Fruit fly (Drosophila melanogaster) whole organism, pupa: ENCODE results near the gene elg1.
A peak's percentile ranks its signal among the peaks of the same experiment; 100 is the strongest.

Experiments
- CG10348 ChIP-seq: fragments of 200-800 bp; sonication (Bioruptor generic); IDR thresholded peaks from 2 replicates; pipeline ENCODE4 v1.3.6; 2022; ENCODE audit warnings: missing biosample characterization, missing genetic modification characterization
- CG12605 ChIP-seq: fragments of 200-800 bp; sonication (Bioruptor generic); IDR thresholded peaks from 2 replicates; pipeline ENCODE4 v1.3.6; 2022; ENCODE audit warnings: missing biosample characterization, missing genetic modification characterization
- CG13204 ChIP-seq: fragments of 200-800 bp; sonication (Bioruptor generic); optimal IDR thresholded peaks from 2 replicates; lab custom pipeline; 2018; ENCODE audit warnings: missing biosample characterization, mild to moderate bottlenecking, missing genetic modification characterization, moderate library complexity
- CG14655 ChIP-seq: fragments of 200-800 bp; sonication (Bioruptor generic); optimal IDR thresholded peaks from 3 replicates; lab custom pipeline; 2017; ENCODE audit warnings: mild to moderate bottlenecking, missing biosample characterization, missing genetic modification reagents, missing genetic modification characterization
- CG15710 ChIP-seq: fragments of 200-800 bp; sonication (Bioruptor generic); optimal IDR thresholded peaks from 2 replicates; lab custom pipeline; 2018; ENCODE audit warnings: missing biosample characterization, mild to moderate bottlenecking, missing genetic modification characterization, moderate library complexity
- CG17806 ChIP-seq: fragments of 200-800 bp; sonication (Bioruptor generic); optimal IDR thresholded peaks from 2 replicates; lab custom pipeline; 2018; ENCODE audit warnings: missing biosample characterization, mild to moderate bottlenecking, missing genetic modification characterization, moderate library complexity
- CG32121 ChIP-seq: fragments of 200-800 bp; sonication (Bioruptor generic); IDR thresholded peaks from 2 replicates; pipeline ENCODE4 v1.3.6; 2022; ENCODE audit warnings: missing biosample characterization, missing genetic modification characterization
- CG34367 ChIP-seq: fragments of 200-800 bp; sonication (Bioruptor generic); optimal IDR thresholded peaks from 2 replicates; lab custom pipeline; 2018; ENCODE audit warnings: missing biosample characterization, mild to moderate bottlenecking, missing genetic modification characterization
- CG4496 ChIP-seq: fragments of 200-800 bp; sonication (Bioruptor generic); IDR thresholded peaks from 3 replicates; pipeline ENCODE4 v1.3.6; 2022; ENCODE audit warnings: missing biosample characterization, missing genetic modification characterization
- CG8159 ChIP-seq: fragments of 200-800 bp; sonication (Bioruptor generic); optimal IDR thresholded peaks from 3 replicates; lab custom pipeline; 2018; ENCODE audit warnings: missing biosample characterization, mild to moderate bottlenecking, missing genetic modification characterization, moderate library complexity
- CG8301 ChIP-seq: fragments of 200-800 bp; sonication (Bioruptor generic); optimal IDR thresholded peaks from 2 replicates; lab custom pipeline; 2018; ENCODE audit warnings: missing biosample characterization, mild to moderate bottlenecking, missing genetic modification characterization
- CG9948 ChIP-seq: fragments of 200-800 bp; sonication (Bioruptor generic); optimal IDR thresholded peaks from 2 replicates; lab custom pipeline; 2018; ENCODE audit warnings: missing biosample characterization, mild to moderate bottlenecking, missing genetic modification characterization, moderate library complexity
- D1 ChIP-seq: fragments of 200-800 bp; sonication (Bioruptor generic); optimal IDR thresholded peaks from 2 replicates; lab custom pipeline; 2018; ENCODE audit warnings: missing biosample characterization, mild to moderate bottlenecking, missing genetic modification characterization, moderate library complexity
- EcR ChIP-seq: fragments of 200-800 bp; sonication (Bioruptor generic); optimal IDR thresholded peaks from 3 replicates; lab custom pipeline; 2019; ENCODE audit warnings: missing biosample characterization, missing genetic modification characterization, mild to moderate bottlenecking, moderate library complexity, missing genetic modification reagents
- Ets98B ChIP-seq: fragments of 200-800 bp; sonication (Bioruptor generic); IDR thresholded peaks from 2 replicates; pipeline ENCODE4 v1.3.6; 2022; ENCODE audit warnings: missing biosample characterization, missing genetic modification characterization
- Pif1A ChIP-seq: fragments of 200-800 bp; sonication (Bioruptor generic); optimal IDR thresholded peaks from 3 replicates; lab custom pipeline; 2016; ENCODE audit warnings: missing biosample characterization, missing genetic modification characterization
- Pif1B ChIP-seq: fragments of 200-800 bp; sonication (Bioruptor generic); optimal IDR thresholded peaks from 3 replicates; lab custom pipeline; 2016; ENCODE audit warnings: missing biosample characterization, missing genetic modification characterization
- Snoo ChIP-seq: fragments of 200-800 bp; sonication (Bioruptor generic); optimal IDR thresholded peaks from 3 replicates; lab custom pipeline; 2017; ENCODE audit warnings: missing biosample characterization, mild to moderate bottlenecking, missing genetic modification characterization, inconsistent platforms
- fd96Ca ChIP-seq: fragments of 200-800 bp; sonication (Bioruptor generic); IDR thresholded peaks from 3 replicates; pipeline ENCODE4 v1.3.6; 2022; ENCODE audit warnings: missing biosample characterization, missing genetic modification characterization
- gl ChIP-seq: fragments of 200-800 bp; sonication (Bioruptor generic); optimal IDR thresholded peaks from 2 replicates; lab custom pipeline; 2018; ENCODE audit warnings: missing biosample characterization, mild to moderate bottlenecking, missing genetic modification characterization
- rn ChIP-seq: fragments of 200-800 bp; sonication (Bioruptor generic); IDR thresholded peaks from 2 replicates; pipeline ENCODE4 v1.3.6; 2022; ENCODE audit warnings: missing biosample characterization, missing genetic modification characterization

Gene elg1

DNA sequence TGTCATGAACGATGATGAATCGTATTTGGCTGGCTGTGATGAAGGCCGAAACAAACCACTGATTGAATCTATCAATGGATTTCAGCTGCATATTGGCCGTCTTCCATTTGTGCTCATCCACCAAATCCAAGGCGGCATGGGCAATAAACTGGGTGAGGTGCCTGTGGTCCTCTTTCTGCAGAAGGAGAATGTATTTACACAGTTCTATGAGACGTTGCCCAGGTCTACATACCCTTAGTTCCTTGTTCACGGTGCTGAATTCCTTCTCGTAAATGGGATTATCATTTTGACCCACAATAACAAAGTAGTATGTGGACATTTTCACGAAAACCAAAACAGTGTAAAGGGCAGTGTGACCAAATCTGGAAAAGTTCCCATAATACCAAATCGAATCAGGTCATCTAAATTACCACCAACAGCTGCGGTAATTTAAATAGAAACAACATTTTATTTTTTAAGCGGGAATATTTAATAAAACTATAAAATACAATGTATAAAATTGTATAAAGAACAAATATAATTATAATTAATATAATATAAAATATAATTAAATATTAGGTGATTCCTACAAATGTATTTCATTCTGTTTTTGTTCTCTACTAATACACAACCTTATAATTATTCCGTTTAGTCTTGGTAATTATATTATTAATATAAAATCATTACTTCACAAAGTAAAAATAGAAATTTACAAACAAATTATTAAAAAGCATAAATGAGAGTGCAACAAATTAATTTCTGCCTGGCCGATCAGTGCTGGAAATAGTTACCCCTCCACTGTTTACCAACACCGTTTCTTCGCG lies at the start of gene elg1, which contains the start of gene Trs20:
TSS of gene elg1 (plus strand) at position 765 of the 803 bp plus-strand sequence.
TSS of gene Trs20 (minus strand) at position 369 of the 803 bp plus-strand sequence.
- TF ChIP-seq CG15710 (tag; lab: Kevin White, UChicago), result peak; percentile 60
- no peak for TF ChIP-seq CG14655 (GFP tag; lab: Kevin White, UChicago)
- no peak for TF ChIP-seq CG13204 (GFP tag; lab: Kevin White, UChicago)
- TF ChIP-seq EcR (GFP tag; lab: Kevin White, UChicago), result peak; percentile 27
- no peak for TF ChIP-seq Pif1A (GFP tag; lab: Kevin White, UChicago)
- TF ChIP-seq CG32121, result peak; percentile 40; the same call in 1 of the 2 replicates
- TF ChIP-seq CG34367 (tag; lab: Kevin White, UChicago), result peak; percentile 23
- TF ChIP-seq rn (GFP tag; lab: Robert Waterston, UW), result no peak
- peak; percentile 49 for TF ChIP-seq Snoo (tag; lab: Kevin White, UChicago)
- peak; percentile 24 for TF ChIP-seq CG9948 (tag; lab: Kevin White, UChicago)
- TF ChIP-seq Ets98B (GFP tag; lab: Robert Waterston, UW), result peak; percentile 10; the same call in 1 of the 2 replicates
- no peak for TF ChIP-seq D1
- no peak for TF ChIP-seq Pif1B (GFP tag; lab: Kevin White, UChicago)
- TF ChIP-seq CG8301 (tag; lab: Kevin White, UChicago), result no peak
- TF ChIP-seq CG17806 (tag; lab: Kevin White, UChicago), result peak; percentile 20
- TF ChIP-seq CG12605 (GFP tag; lab: Robert Waterston, UW), result no peak; the same call in 1 of the 2 replicates

DNA sequence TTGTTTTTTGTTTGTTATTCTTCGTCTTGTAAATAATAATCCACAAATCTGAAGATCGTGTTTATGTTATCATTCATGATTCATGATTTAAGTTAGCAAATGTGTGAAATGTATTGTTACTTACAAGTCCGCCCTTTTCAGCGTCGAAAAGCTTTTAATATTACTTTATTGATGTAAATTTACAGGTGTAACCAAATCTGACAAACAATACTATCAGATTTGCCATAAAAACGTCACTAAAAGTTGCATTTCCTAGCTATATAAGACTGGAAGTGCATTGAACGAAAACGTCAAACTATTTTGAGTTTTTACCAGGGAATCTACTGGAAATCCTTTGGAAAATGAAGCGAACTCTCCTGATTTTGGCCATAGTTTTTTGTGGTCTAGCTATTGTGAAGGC lies 49.6 kb upstream of the elg1 start, which contains the start of gene CG33258:
TSS of gene CG33258 (plus strand) at position 301 of the 400 bp plus-strand sequence.
- no peak for TF ChIP-seq CG34367 (tag; lab: Kevin White, UChicago)
- no peak for TF ChIP-seq Ets98B (GFP tag; lab: Robert Waterston, UW)
- no peak for TF ChIP-seq CG8301 (tag; lab: Kevin White, UChicago)
- TF ChIP-seq CG10348, result no peak
- TF ChIP-seq Pif1B (GFP tag; lab: Kevin White, UChicago), result no peak
- no peak for TF ChIP-seq CG12605 (GFP tag; lab: Robert Waterston, UW)
- TF ChIP-seq CG4496 (GFP tag; lab: Robert Waterston, UW), result no peak

DNA sequence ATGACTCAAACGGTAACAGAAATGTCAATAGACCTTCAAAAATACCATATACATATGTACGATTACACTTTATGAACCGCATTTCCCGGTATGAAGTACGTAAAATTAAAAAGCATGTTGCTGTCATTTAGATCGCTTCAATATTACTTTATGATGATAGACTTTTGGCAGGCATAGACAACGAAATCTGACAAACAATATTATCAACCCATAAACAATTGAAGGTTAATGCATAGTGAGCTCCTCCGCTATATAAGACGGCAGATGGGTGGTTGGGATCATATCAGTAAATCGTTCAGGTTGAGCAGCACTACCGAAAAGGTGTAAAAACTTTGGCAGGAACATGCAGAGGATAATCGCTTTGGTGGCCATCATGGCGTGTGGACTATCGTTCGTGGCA lies 48.1 kb upstream of the elg1 start, which contains the start of gene CG13075:
TSS of gene CG13075 (plus strand) at position 301 of the 400 bp plus-strand sequence.
- TF ChIP-seq Pif1A (GFP tag; lab: Kevin White, UChicago) (no peak), D1 (no peak), CG34367 (tag; lab: Kevin White, UChicago) (no peak), CG12605 (GFP tag; lab: Robert Waterston, UW) (no peak), fd96Ca (GFP tag; lab: Robert Waterston, UW) (no peak), Ets98B (GFP tag; lab: Robert Waterston, UW) (no peak)

DNA sequence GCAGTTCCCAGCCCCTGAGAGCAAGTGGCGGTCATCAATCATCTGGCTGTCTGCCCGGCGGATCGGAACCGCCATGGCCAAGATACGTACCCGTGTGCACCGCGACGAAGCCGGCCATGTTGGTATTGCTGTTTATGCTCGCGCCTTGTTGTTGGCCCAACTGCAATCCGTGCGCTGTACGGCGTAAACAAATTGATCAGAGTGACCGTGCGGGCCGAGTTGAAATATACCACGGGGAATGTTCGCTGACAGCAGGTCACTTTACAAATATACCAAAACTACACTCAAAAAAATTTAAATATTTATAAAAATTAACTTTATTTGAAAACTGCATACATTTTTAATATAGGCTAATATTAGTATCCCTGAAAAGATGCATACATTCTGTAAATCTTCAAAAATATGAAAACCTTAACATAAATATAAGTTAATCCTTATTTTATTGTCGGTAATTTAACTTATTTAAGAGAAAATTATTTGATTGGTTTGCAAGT lies 44.5 kb upstream of the elg1 start, which contains the start of gene Tasp1:
TSS of gene Tasp1 (minus strand) at position 203 of the 494 bp plus-strand sequence.
- TF ChIP-seq Snoo (tag; lab: Kevin White, UChicago) (peak; percentile 47), gl (tag; lab: Kevin White, UChicago) (no peak), CG32121 (peak; percentile 54; the same call in 1 of the 2 replicates), fd96Ca (GFP tag; lab: Robert Waterston, UW) (no peak), CG12605 (GFP tag; lab: Robert Waterston, UW) (0 out of 2 replicates have a peak, but pooled peaks have one; percentile 36), CG9948 (tag; lab: Kevin White, UChicago) (peak; percentile 46), Ets98B (GFP tag; lab: Robert Waterston, UW) (no peak; the same call in 1 of the 2 replicates)

dm6 chr3L:16090330-16090803 lies 41.5 kb upstream of the elg1 start, which contains the start of the genes CG5235 and ClC-c:
Gene CG5235 (minus strand): TSS chr3L:16090392.
Gene ClC-c (plus strand): TSS chr3L:16090454.
- no peak for TF ChIP-seq Pif1A (GFP tag; lab: Kevin White, UChicago)

- TF ChIP-seq CG12605 (GFP tag; lab: Robert Waterston, UW) (no peak), Snoo (tag; lab: Kevin White, UChicago) (no peak), CG15710 (tag; lab: Kevin White, UChicago) (no peak), CG8301 (tag; lab: Kevin White, UChicago) (no peak), fd96Ca (GFP tag; lab: Robert Waterston, UW) (no peak), CG14655 (GFP tag; lab: Kevin White, UChicago) (no peak), CG9948 (tag; lab: Kevin White, UChicago) (no peak), CG8159 (tag; lab: Kevin White, UChicago) (no peak)
These were observed 34.4 kb upstream of the elg1 start, which contains the start of the genes CG13074 and ATPsynbetaL for dm6 chr3L:16097393-16097884. Gene CG13074 (minus strand): TSS chr3L:16097493. Gene ATPsynbetaL (plus strand): TSS chr3L:16097834.
